Fruit fly (Drosophila melanogaster): Measurements from ENCODE around the gene bchs.

The bchs gene

dm6 chr2L:5910189-5910588, 3.2 kb downstream of the bchs start, which contains the start of gene CG14000:
CG14000 (minus strand) TSS chr2L:5910289.
- TF ChIP-seq CG17568 (GFP tag; optimal IDR thresholded peaks at IDR 0.05) (no peak), hkb (optimal IDR thresholded peaks at IDR 0.05) (no peak), hkb (GFP tag; IDR thresholded peaks at IDR 0.05) (no peak), NC2α (GFP tag; optimal IDR thresholded peaks at IDR 0.05) (no peak), CG14441 (GFP tag; IDR thresholded peaks at IDR 0.05) (no peak)

- TF ChIP-seq CG11723 (GFP tag; optimal IDR thresholded peaks at IDR 0.05) = no peak
- no peak for TF ChIP-seq CG3163 (GFP tag; optimal IDR thresholded peaks at IDR 0.05)
- TF ChIP-seq CG7963 (GFP tag; IDR thresholded peaks at IDR 0.05; ENCODE audit: partially characterized antibody) = no peak
- no peak for TF ChIP-seq pum (GFP tag; optimal IDR thresholded peaks at IDR 0.05)
- TF ChIP-seq slou (GFP tag; optimal IDR thresholded peaks at IDR 0.05) = no peak
- peak; percentile 80 for TF ChIP-seq Adf1 (GFP tag; IDR thresholded peaks at IDR 0.05)
- no peak for TF ChIP-seq HmgD (GFP tag; optimal IDR thresholded peaks at IDR 0.05)
- TF ChIP-seq CG8478 (optimal IDR thresholded peaks at IDR 0.05) = peak; percentile 79
- no peak for TF ChIP-seq CG13894 (tag; optimal IDR thresholded peaks at IDR 0.05)
- no peak for TF ChIP-seq CG18476 (GFP tag; optimal IDR thresholded peaks at IDR 0.05)
- no peak for TF ChIP-seq CG13624 (GFP tag; optimal IDR thresholded peaks at IDR 0.05)
- TF ChIP-seq CG14710 (tag; optimal IDR thresholded peaks at IDR 0.05) = no peak
- no peak for TF ChIP-seq CG2129 (GFP tag; IDR thresholded peaks at IDR 0.05; ENCODE audit: partially characterized antibody)
- no peak for TF ChIP-seq CG14441 (GFP tag; IDR thresholded peaks at IDR 0.05)
- 0 out of 4 replicates have a peak, but pooled peaks have one; percentile 75 for TF ChIP-seq chinmo (GFP tag; IDR thresholded peaks at IDR 0.05; ENCODE audit: partially characterized antibody)
- TF ChIP-seq caup (GFP tag; optimal IDR thresholded peaks at IDR 0.05; ENCODE audit: severe bottlenecking) = no peak
- no peak for TF ChIP-seq tgo (GFP tag; IDR thresholded peaks at IDR 0.05)
- no peak for TF ChIP-seq Fer1 (GFP tag; optimal IDR thresholded peaks at IDR 0.05)
- no peak for TF ChIP-seq gem (tag; optimal IDR thresholded peaks at IDR 0.05)
- TF ChIP-seq CG10431 (GFP tag; optimal IDR thresholded peaks at IDR 0.05) = no peak
- TF ChIP-seq unc-4 (GFP tag; IDR thresholded peaks at IDR 0.05; ENCODE audit: partially characterized antibody) = no peak
- no peak for TF ChIP-seq CG11085 (GFP tag; IDR thresholded peaks at IDR 0.05)
- TF ChIP-seq CG3407 (GFP tag; optimal IDR thresholded peaks at IDR 0.05) = no peak
- no peak for TF ChIP-seq CG18262 (tag; optimal IDR thresholded peaks at IDR 0.05)
- TF ChIP-seq h (optimal IDR thresholded peaks at IDR 0.05) = no peak
- no peak for TF ChIP-seq schlank (tag; optimal IDR thresholded peaks at IDR 0.05)
- TF ChIP-seq CG34422 (GFP tag; IDR thresholded peaks at IDR 0.05) = no peak
- no peak for TF ChIP-seq insv (GFP tag; optimal IDR thresholded peaks at IDR 0.05)
- no peak for TF ChIP-seq CG8924 (tag; optimal IDR thresholded peaks at IDR 0.05)
- no peak for TF ChIP-seq Bdp1 (GFP tag; optimal IDR thresholded peaks at IDR 0.05)
- peak in 1 of 2 experiments; percentile 15 for TF ChIP-seq tll (GFP tag; optimal IDR thresholded peaks at IDR 0.05)
- TF ChIP-seq Nf-YC (tag; optimal IDR thresholded peaks at IDR 0.05) = peak; percentile 97
- TF ChIP-seq CG4730 (GFP tag; IDR thresholded peaks at IDR 0.05) = no peak
- TF ChIP-seq CG10267 (tag; optimal IDR thresholded peaks at IDR 0.05) = no peak
- TF ChIP-seq CG13775 (GFP tag; optimal IDR thresholded peaks at IDR 0.05) = no peak
- no peak for TF ChIP-seq CG13123 (GFP tag; optimal IDR thresholded peaks at IDR 0.05)
- no peak for TF ChIP-seq pb (GFP tag; optimal IDR thresholded peaks at IDR 0.05)
- TF ChIP-seq hbn (GFP tag; IDR thresholded peaks at IDR 0.05; ENCODE audit: partially characterized antibody) = no peak
- peak; percentile 46 for TF ChIP-seq CG5180 (GFP tag; optimal IDR thresholded peaks at IDR 0.05)
- no peak for TF ChIP-seq CG7928 (GFP tag; optimal IDR thresholded peaks at IDR 0.05)
- no peak for TF ChIP-seq esg (GFP tag; conservative IDR thresholded peaks at IDR 0.05)
- TF ChIP-seq Atf-2 (GFP tag; optimal IDR thresholded peaks at IDR 0.05) = no peak
- no peak for TF ChIP-seq maf-S (GFP tag; optimal IDR thresholded peaks at IDR 0.05)
- TF ChIP-seq Bgb (GFP tag; IDR thresholded peaks at IDR 0.05; ENCODE audit: partially characterized antibody) = peak; percentile 19; the same call in 1 of the 2 replicates
- no peak for TF ChIP-seq jigr1 (GFP tag; IDR thresholded peaks at IDR 0.05)
These were observed 16.7 kb downstream of the bchs start, which contains the start of gene CG9016 for dm6 chr2L:5923603-5924138. CG9016 (minus strand) TSS chr2L:5923653.
